Fruit fly (Drosophila melanogaster) whole organism, embryonic: ENCODE results near the gene Gen.

ENCODE experiments used
- Abd-B ChIP-seq: fragments of 200-800 bp; sonication (Bioruptor generic); optimal IDR thresholded peaks from 2 replicates; lab custom pipeline; 2018; ENCODE audit warnings: missing biosample characterization, mild to moderate bottlenecking, missing genetic modification characterization, moderate library complexity
- Atf3 ChIP-seq: fragments of 200-800 bp; sonication (Bioruptor generic); optimal IDR thresholded peaks from 3 replicates; lab custom pipeline; 2016; ENCODE audit warnings: missing biosample characterization, missing genetic modification characterization
- CG10321 ChIP-seq: fragments of 200-800 bp; sonication (Bioruptor generic); IDR thresholded peaks from 2 replicates; pipeline ENCODE4 v1.3.6; 2022; ENCODE audit warnings: missing biosample characterization, missing genetic modification characterization
- CG10979 ChIP-seq: fragments of 200-800 bp; sonication (Bioruptor generic); optimal IDR thresholded peaks from 2 replicates; lab custom pipeline; 2018; ENCODE audit warnings: missing biosample characterization, mild to moderate bottlenecking, missing genetic modification characterization, moderate library complexity
- CG1233 ChIP-seq: fragments of 200-800 bp; sonication (Bioruptor generic); optimal IDR thresholded peaks from 4 replicates; lab custom pipeline; 2018; ENCODE audit warnings: missing biosample characterization, mild to moderate bottlenecking, missing genetic modification characterization
- CG12769 ChIP-seq: fragments of 200-800 bp; sonication (Bioruptor generic); optimal IDR thresholded peaks from 2 replicates; lab custom pipeline; 2019; ENCODE audit warnings: missing biosample characterization, mild to moderate bottlenecking, missing genetic modification characterization, moderate library complexity
- CG13424 ChIP-seq: fragments of 200-800 bp; sonication (Bioruptor generic); optimal IDR thresholded peaks from 2 replicates; lab custom pipeline; 2019; ENCODE audit warnings: missing biosample characterization, mild to moderate bottlenecking, missing genetic modification characterization, moderate library complexity
- CG13775 ChIP-seq: fragments of 200-800 bp; sonication (Bioruptor generic); optimal IDR thresholded peaks from 3 replicates; lab custom pipeline; 2017; ENCODE audit warnings: missing biosample characterization, mild to moderate bottlenecking, missing genetic modification characterization
- CG14710 ChIP-seq: fragments of 200-800 bp; sonication (Bioruptor generic); optimal IDR thresholded peaks from 3 replicates; lab custom pipeline; 2019; ENCODE audit warnings: missing biosample characterization, mild to moderate bottlenecking, missing genetic modification characterization, moderate library complexity
- CG14965 ChIP-seq: fragments of 200-800 bp; sonication (Bioruptor generic); optimal IDR thresholded peaks from 2 replicates; lab custom pipeline; 2016; ENCODE audit warnings: missing biosample characterization, missing genetic modification characterization, borderline replicate concordance
- CG17359 ChIP-seq: fragments of 200-800 bp; sonication (Bioruptor generic); optimal IDR thresholded peaks from 3 replicates; lab custom pipeline; 2018; ENCODE audit warnings: missing biosample characterization, mild to moderate bottlenecking, missing genetic modification characterization, moderate library complexity
- CG18619 ChIP-seq: fragments of 200-800 bp; sonication (Bioruptor generic); optimal IDR thresholded peaks from 3 replicates; lab custom pipeline; 2017; ENCODE audit warnings: missing biosample characterization, mild to moderate bottlenecking, missing genetic modification characterization
- CG2116 ChIP-seq: fragments of 200-800 bp; sonication (Bioruptor generic); optimal IDR thresholded peaks from 3 replicates; lab custom pipeline; 2018; ENCODE audit warnings: missing biosample characterization, mild to moderate bottlenecking, missing genetic modification characterization
- CG2875 ChIP-seq: fragments of 200-800 bp; sonication (Bioruptor generic); optimal IDR thresholded peaks from 2 replicates; lab custom pipeline; 2017; ENCODE audit warnings: missing biosample characterization, mild to moderate bottlenecking, missing genetic modification characterization, missing genetic modification reagents
- CG34224 ChIP-seq: fragments of 200-800 bp; sonication (Bioruptor generic); IDR thresholded peaks from 3 replicates; pipeline ENCODE4 v1.3.6; 2022; ENCODE audit warnings: missing biosample characterization, missing genetic modification characterization; ENCODE audit not compliant: partially characterized antibody
- CG3726 ChIP-seq: fragments of 200-800 bp; sonication (Bioruptor generic); IDR thresholded peaks from 3 replicates; pipeline ENCODE4, ENCODE4 v1.3.6; 2022; ENCODE audit warnings: missing biosample characterization, missing genetic modification characterization
- CG7357 ChIP-seq: fragments of 200-800 bp; sonication (Bioruptor generic); IDR thresholded peaks from 3 replicates; pipeline ENCODE4 v1.3.6; 2022; ENCODE audit warnings: missing biosample characterization, missing genetic modification characterization
- CG8388 ChIP-seq: fragments of 200-800 bp; sonication (Bioruptor generic); optimal IDR thresholded peaks from 2 replicates; lab custom pipeline; 2019; ENCODE audit warnings: missing biosample characterization, mild to moderate bottlenecking, missing genetic modification characterization, moderate library complexity
- CG9817 ChIP-seq: fragments of 200-800 bp; sonication (Bioruptor generic); optimal IDR thresholded peaks from 2 replicates; lab custom pipeline; 2018; ENCODE audit warnings: missing biosample characterization, mild to moderate bottlenecking, missing genetic modification characterization, moderate library complexity
- CkIIα-i1 ChIP-seq: fragments of 200-800 bp; sonication (Bioruptor generic); IDR thresholded peaks from 2 replicates; pipeline ENCODE4 v1.3.6; 2022; ENCODE audit warnings: missing biosample characterization, missing genetic modification characterization
- E2f2 ChIP-seq: fragments of 200-800 bp; sonication (Bioruptor generic); IDR thresholded peaks from 2 replicates; pipeline ENCODE4 v1.3.6; 2022; ENCODE audit warnings: missing biosample characterization, missing genetic modification characterization
- H15 ChIP-seq: fragments of 200-800 bp; sonication (Bioruptor generic); IDR thresholded peaks from 3 replicates; pipeline ENCODE4 v1.3.6; 2022; ENCODE audit warnings: missing biosample characterization, missing genetic modification characterization
- HLH4C ChIP-seq: fragments of 200-800 bp; sonication (Bioruptor generic); IDR thresholded peaks from 3 replicates; pipeline ENCODE4 v1.3.6; 2022; ENCODE audit warnings: missing biosample characterization, missing genetic modification characterization; ENCODE audit not compliant: partially characterized antibody
- Hmx ChIP-seq: fragments of 200-800 bp; sonication (Bioruptor generic); optimal IDR thresholded peaks from 2 replicates; lab custom pipeline; 2016; ENCODE audit warnings: missing biosample characterization, missing genetic modification characterization
- Hsf ChIP-seq: fragments of 200-800 bp; sonication (Bioruptor generic); optimal IDR thresholded peaks from 3 replicates; lab custom pipeline; 2016; ENCODE audit warnings: missing biosample characterization, missing genetic modification characterization
- MESR4 ChIP-seq: fragments of 200-800 bp; sonication (Bioruptor generic); optimal IDR thresholded peaks from 2 replicates; lab custom pipeline; 2018; ENCODE audit warnings: missing biosample characterization, mild to moderate bottlenecking, missing genetic modification characterization, moderate library complexity
- Max ChIP-seq: fragments of 200-800 bp; sonication (Bioruptor generic); optimal IDR thresholded peaks from 2 replicates; lab custom pipeline; 2016; ENCODE audit warnings: missing biosample characterization, mild to moderate bottlenecking, missing genetic modification characterization
- Oli ChIP-seq: fragments of 200-800 bp; sonication (Bioruptor generic); optimal IDR thresholded peaks from 2 replicates; lab custom pipeline; 2018; ENCODE audit warnings: missing biosample characterization, mild to moderate bottlenecking, missing genetic modification characterization, moderate library complexity
- Rx ChIP-seq: fragments of 200-800 bp; sonication (Bioruptor generic); IDR thresholded peaks from 2 replicates; pipeline ENCODE4 v1.3.6; 2022; ENCODE audit warnings: missing biosample characterization, missing genetic modification characterization
- Sox100B ChIP-seq: fragments of 200-800 bp; sonication (Bioruptor generic); optimal IDR thresholded peaks from 3 replicates; lab custom pipeline; 2018; ENCODE audit warnings: missing biosample characterization, mild to moderate bottlenecking, missing genetic modification characterization
- YL-1 ChIP-seq: fragments of 200-800 bp; sonication (Bioruptor generic); optimal IDR thresholded peaks from 3 replicates; lab custom pipeline; 2017; ENCODE audit warnings: missing biosample characterization, mild to moderate bottlenecking, missing genetic modification characterization
- aop ChIP-seq: fragments of 200-800 bp; sonication (Bioruptor generic); IDR thresholded peaks from 2 replicates; pipeline ENCODE4 v1.3.6; 2022; ENCODE audit warnings: missing biosample characterization, missing genetic modification characterization
- ash1 ChIP-seq: fragments of 200-800 bp; sonication (Bioruptor generic); optimal IDR thresholded peaks from 2 replicates; lab custom pipeline; 2018; ENCODE audit warnings: missing biosample characterization, mild to moderate bottlenecking, missing genetic modification characterization
- ci ChIP-seq: fragments of 200-800 bp; sonication (Bioruptor generic); IDR thresholded peaks from 3 replicates; pipeline ENCODE4 v1.3.6; 2022; ENCODE audit warnings: missing biosample characterization, missing genetic modification characterization
- crc ChIP-seq: fragments of 200-800 bp; sonication (Bioruptor generic); optimal IDR thresholded peaks from 2 replicates; lab custom pipeline; 2016; ENCODE audit warnings: missing biosample characterization, missing genetic modification characterization
- crp ChIP-seq, 2 experiments: fragments of 200-800 bp; sonication (Bioruptor generic); optimal IDR thresholded peaks; 2 replicates in 1 of 2; 3 replicates in 1 of 2; lab custom pipeline; 2017; ENCODE audit warnings: missing biosample characterization in 2 of 2, missing genetic modification characterization in 2 of 2, mild to moderate bottlenecking in 1 of 2, moderate library complexity in 1 of 2
- dmrt99B ChIP-seq: fragments of 200-800 bp; sonication (Bioruptor generic); optimal IDR thresholded peaks from 2 replicates; lab custom pipeline; 2018; ENCODE audit warnings: missing biosample characterization, mild to moderate bottlenecking, missing genetic modification characterization, moderate library complexity
- gem ChIP-seq: fragments of 200-800 bp; sonication (Bioruptor generic); optimal IDR thresholded peaks from 2 replicates; lab custom pipeline; 2019; ENCODE audit warnings: missing biosample characterization, mild to moderate bottlenecking, missing genetic modification characterization, moderate library complexity
- ham ChIP-seq: fragments of 200-800 bp; sonication (Bioruptor generic); IDR thresholded peaks from 2 replicates; pipeline ENCODE4 v1.3.6; 2022; ENCODE audit warnings: missing biosample characterization, missing genetic modification characterization
- jigr1 ChIP-seq: fragments of 200-800 bp; sonication (Bioruptor generic); IDR thresholded peaks from 3 replicates; pipeline ENCODE4 v1.3.6; 2022; ENCODE audit warnings: missing biosample characterization, missing genetic modification characterization
- knrl ChIP-seq: fragments of 200-800 bp; sonication (Bioruptor generic); IDR thresholded peaks from 3 replicates; pipeline ENCODE4 v1.3.6; 2022; ENCODE audit warnings: missing biosample characterization, missing genetic modification characterization; ENCODE audit not compliant: partially characterized antibody
- pb ChIP-seq: fragments of 200-800 bp; sonication (Bioruptor generic); optimal IDR thresholded peaks from 3 replicates; lab custom pipeline; 2016; ENCODE audit warnings: missing biosample characterization, missing genetic modification characterization
- pnt ChIP-seq: fragments of 200-800 bp; sonication (Bioruptor generic); optimal IDR thresholded peaks from 3 replicates; lab custom pipeline; 2016; ENCODE audit warnings: missing biosample characterization, missing genetic modification characterization
- run ChIP-seq: fragments of 200-800 bp; sonication (Bioruptor generic); optimal IDR thresholded peaks from 3 replicates; lab custom pipeline; 2018; ENCODE audit warnings: missing biosample characterization, mild to moderate bottlenecking, missing genetic modification characterization
- sqz ChIP-seq: fragments of 200-800 bp; sonication (Bioruptor generic); optimal IDR thresholded peaks from 3 replicates; lab custom pipeline; 2018; ENCODE audit warnings: missing biosample characterization, mild to moderate bottlenecking, missing genetic modification characterization
- sug ChIP-seq: fragments of 200-800 bp; optimal IDR thresholded peaks from 2 replicates; lab custom pipeline; 2019; ENCODE audit warnings: missing biosample characterization, mild to moderate bottlenecking, missing genetic modification characterization, moderate library complexity
- tgo ChIP-seq: fragments of 200-800 bp; sonication (Bioruptor generic); IDR thresholded peaks from 3 replicates; pipeline ENCODE4 v1.3.6; 2022; ENCODE audit warnings: missing biosample characterization, missing genetic modification characterization
- tx ChIP-seq: fragments of 200-800 bp; sonication (Bioruptor generic); optimal IDR thresholded peaks from 2 replicates; lab custom pipeline; 2016; ENCODE audit warnings: missing biosample characterization, missing genetic modification characterization
- vvl ChIP-seq: fragments of 200-800 bp; sonication (Bioruptor generic); IDR thresholded peaks from 2 replicates; pipeline ENCODE4 v1.3.6; 2022; ENCODE audit warnings: missing biosample characterization, missing genetic modification characterization
- wek ChIP-seq: fragments of 200-800 bp; sonication (Bioruptor generic); optimal IDR thresholded peaks from 3 replicates; lab custom pipeline; 2018; ENCODE audit warnings: missing biosample characterization, mild to moderate bottlenecking, missing genetic modification characterization, moderate library complexity
- yki ChIP-seq: fragments of >200 bp; optimal IDR thresholded peaks from 3 replicates; lab custom pipeline; 2018

Gen gene

dm6 chr3L:5187572-5187934 is 35.4 kb upstream of the Gen start (continued):
- TF ChIP-seq CG17359 (tag; lab: Kevin White, UChicago) (peak; percentile 78), pb (no peak), Atf3 (GFP tag; lab: Kevin White, UChicago) (peak; percentile 44), CG10321 (GFP tag; lab: Robert Waterston, UW) (no peak), CG3726 (GFP tag; lab: Robert Waterston, UW) (peak; percentile 74; the same call in 2 of the 3 replicates), pnt (GFP tag; lab: Kevin White, UChicago) (no peak), aop (GFP tag; lab: Robert Waterston, UW) (no peak), Sox100B (GFP tag; lab: Kevin White, UChicago) (peak; percentile 6), CG8388 (GFP tag; lab: Kevin White, UChicago) (peak; percentile 51), CG7357 (GFP tag; lab: Robert Waterston, UW) (peak; percentile 32; the same call in 1 of the 3 replicates), CG1233 (peak; percentile 51), CG18619 (GFP tag; lab: Kevin White, UChicago) (no peak), dmrt99B (tag; lab: Kevin White, UChicago) (peak; percentile 59), ham (no peak), Abd-B (GFP tag; lab: Kevin White, UChicago) (peak; percentile 74), HLH4C (GFP tag; lab: Robert Waterston, UW) (no peak), E2f2 (GFP tag; lab: Robert Waterston, UW) (no peak; the same call in 1 of the 2 replicates), CG12769 (tag; lab: Kevin White, UChicago) (peak; percentile 69), H15 (GFP tag; lab: Robert Waterston, UW) (0 out of 3 replicates have a peak, but pooled peaks have one; percentile 50), YL-1 (GFP tag; lab: Kevin White, UChicago) (no peak), MESR4 (no peak), CG34224 (no peak), sug (tag; lab: Kevin White, UChicago) (no peak), Rx (GFP tag; lab: Robert Waterston, UW) (peak; percentile 28; the same call in 1 of the 2 replicates), crp (GFP tag; optimal IDR thresholded peaks at IDR 0.05; lab: Kevin White, UChicago) (no peak), yki (no peak), CG13424 (tag; lab: Kevin White, UChicago) (peak; percentile 58), crc (GFP tag; lab: Kevin White, UChicago) (no peak), vvl (GFP tag; lab: Robert Waterston, UW) (peak; percentile 79), wek (GFP tag; lab: Kevin White, UChicago) (no peak), CG2875 (GFP tag; lab: Kevin White, UChicago) (no peak), CG14710 (peak; percentile 46), Max (GFP tag; lab: Kevin White, UChicago) (no peak), CG13775 (GFP tag; lab: Kevin White, UChicago) (no peak), Hsf (GFP tag; lab: Kevin White, UChicago) (peak; percentile 52), knrl (GFP tag; lab: Robert Waterston, UW) (no peak), CkIIα-i1 (GFP tag; lab: Robert Waterston, UW) (no peak), sqz (GFP tag; lab: Kevin White, UChicago) (no peak), CG9817 (tag; lab: Kevin White, UChicago) (peak; percentile 23), CG2116 (GFP tag; lab: Kevin White, UChicago) (no peak), ci (GFP tag; lab: Robert Waterston, UW) (peak; percentile 82), tgo (GFP tag; lab: Robert Waterston, UW) (peak; percentile 67), CG10979 (tag; lab: Kevin White, UChicago) (peak; percentile 74), Oli (tag; lab: Kevin White, UChicago) (peak; percentile 65), tx (GFP tag; lab: Kevin White, UChicago) (no peak), run (no peak), jigr1 (GFP tag; lab: Robert Waterston, UW) (peak; percentile 41; the same call in 1 of the 3 replicates), gem (tag; lab: Kevin White, UChicago) (peak; percentile 80), CG14965 (GFP tag; lab: Kevin White, UChicago) (no peak), ash1 (GFP tag; lab: Kevin White, UChicago) (no peak), Hmx (peak; percentile 11)
